Fruit fly (Drosophila melanogaster): Measurements from ENCODE around the gene Sfp33A4.

The Sfp33A4 gene

DNA sequence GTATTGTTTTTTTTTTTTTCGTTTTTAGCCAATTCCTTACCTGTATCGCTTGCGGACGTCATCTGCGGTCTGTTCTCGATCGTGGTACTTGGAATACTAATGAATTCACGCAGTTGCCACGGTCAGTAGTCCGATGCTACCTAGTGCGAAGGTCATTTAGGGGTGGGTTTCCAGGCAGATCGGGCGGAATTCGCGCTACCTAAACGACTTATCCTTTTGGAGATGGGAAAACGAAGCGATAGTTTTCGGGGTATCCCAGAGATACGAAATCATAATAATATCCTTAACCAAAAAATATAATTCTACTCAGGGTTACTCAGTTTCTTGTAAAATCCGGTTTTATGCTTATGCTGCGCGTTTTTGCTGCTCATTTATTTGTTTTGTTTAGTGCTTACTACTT, 43.1 kb upstream of the Sfp33A4 start, which contains the start of gene CG14937:
Gene CG14937, minus strand, starts transcription at position 101 of the 400 bp plus-strand sequence.
- TF ChIP-seq CG9705 (GFP tag; optimal IDR thresholded peaks at IDR 0.05) = no peak
- no peak for TF ChIP-seq Hr78 (GFP tag; optimal IDR thresholded peaks at IDR 0.05)
- TF ChIP-seq foxo (GFP tag; optimal IDR thresholded peaks at IDR 0.05) = no peak
- TF ChIP-seq Rel (GFP tag; optimal IDR thresholded peaks at IDR 0.05) = no peak
- no peak for TF ChIP-seq Rel (tag; optimal IDR thresholded peaks at IDR 0.05)
- TF ChIP-seq sage (GFP tag; optimal IDR thresholded peaks at IDR 0.05) = no peak
- no peak for TF ChIP-seq brk (GFP tag; optimal IDR thresholded peaks at IDR 0.05)

dm6 chr2L:11797127-11797526, 39.9 kb upstream of the Sfp33A4 start:
- TF ChIP-seq Dfd (GFP tag; optimal IDR thresholded peaks at IDR 0.05) (peak; percentile 95), usp (GFP tag; optimal IDR thresholded peaks at IDR 0.05) (no peak), sv (GFP tag; optimal IDR thresholded peaks at IDR 0.05) (no peak), Jra (GFP tag; optimal IDR thresholded peaks at IDR 0.05) (no peak), Vsx2 (GFP tag; optimal IDR thresholded peaks at IDR 0.05; ENCODE audit: partially characterized antibody) (no peak)

DNA sequence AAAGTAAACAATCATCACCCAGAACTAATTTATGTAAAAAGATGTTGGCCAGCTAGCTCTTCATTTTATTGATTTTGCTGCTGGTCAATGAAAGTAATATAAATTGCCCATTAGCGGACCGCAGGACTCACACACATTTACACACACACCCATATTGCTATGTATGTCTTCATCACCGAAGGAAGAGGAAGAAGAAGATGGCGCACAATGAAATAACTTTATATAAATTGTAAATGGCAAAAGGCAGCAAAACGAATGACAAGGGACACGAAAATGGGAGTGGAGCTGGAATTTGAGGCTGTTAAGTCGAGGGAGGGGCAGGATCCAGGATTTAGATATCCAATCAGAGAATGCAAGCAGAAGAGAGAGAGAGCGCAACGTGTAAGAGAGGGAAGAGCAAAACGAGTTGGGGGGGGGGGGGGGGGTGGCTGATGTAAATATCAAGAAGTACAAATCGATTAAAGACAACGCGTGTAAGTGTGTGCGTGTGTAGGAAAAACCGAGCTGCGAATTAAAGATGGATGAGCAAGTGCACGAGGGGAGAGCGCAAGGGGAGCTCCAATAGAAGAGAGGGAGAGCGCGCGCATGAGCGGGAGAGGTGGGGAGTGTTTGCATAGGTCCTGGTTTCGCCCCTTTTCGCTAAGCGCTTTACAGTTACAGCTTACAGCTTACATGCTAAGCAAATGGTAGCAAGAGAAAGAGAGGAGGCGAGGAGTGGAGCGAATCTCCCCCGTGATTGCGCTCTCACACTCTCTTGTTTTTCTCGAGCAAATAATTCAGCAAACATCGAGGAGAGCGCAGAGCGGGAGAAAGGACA, 32.6 kb upstream of the Sfp33A4 start:
- TF ChIP-seq sv (GFP tag; optimal IDR thresholded peaks at IDR 0.05) (no peak), woc (GFP tag; optimal IDR thresholded peaks at IDR 0.05) (no peak), rgr (GFP tag; optimal IDR thresholded peaks at IDR 0.05) (no peak), Dfd (GFP tag; optimal IDR thresholded peaks at IDR 0.05) (peak; percentile 16), psq (GFP tag; optimal IDR thresholded peaks at IDR 0.05) (peak; percentile 70), pan (optimal IDR thresholded peaks at IDR 0.05) (no peak), dmrt93B (GFP tag; optimal IDR thresholded peaks at IDR 0.05) (no peak), Dif (GFP tag; optimal IDR thresholded peaks at IDR 0.05; ENCODE audit: partially characterized antibody) (no peak), GATAd (GFP tag; optimal IDR thresholded peaks at IDR 0.05) (no peak)

DNA sequence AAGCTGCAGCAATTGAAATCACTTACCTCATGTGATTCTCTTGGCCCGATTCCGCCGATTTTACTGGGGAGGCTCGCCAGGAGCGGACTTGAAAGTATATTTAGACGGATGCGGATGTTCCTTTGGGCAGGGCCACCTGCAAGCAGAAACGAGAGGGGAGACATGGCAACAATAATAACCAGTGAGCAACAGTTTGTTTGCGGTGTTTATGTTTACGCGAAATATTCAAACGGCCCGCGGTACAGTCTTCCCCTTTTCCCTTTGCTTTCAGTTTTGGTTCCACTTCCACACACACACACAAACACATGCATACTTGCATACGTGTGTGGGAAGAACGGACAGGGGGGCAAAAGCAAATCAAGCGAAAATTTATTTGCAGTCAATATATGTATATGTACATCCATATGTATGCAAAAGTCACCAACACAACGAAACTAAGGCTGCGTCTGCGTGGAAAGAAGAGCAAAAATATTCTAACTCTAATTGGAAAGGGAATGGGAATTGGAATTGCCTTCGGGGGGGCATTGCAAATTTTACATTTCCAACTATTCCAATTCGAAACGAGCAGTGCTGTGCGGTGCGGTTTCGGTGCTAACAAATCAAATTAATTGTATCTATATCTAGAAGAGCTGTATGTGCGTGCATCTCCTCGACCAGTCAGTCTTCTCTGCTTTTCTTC, 30.9 kb upstream of the Sfp33A4 start:
- no peak for TF ChIP-seq Myc (optimal IDR thresholded peaks at IDR 0.05)
- no peak for TF ChIP-seq CG32264 (GFP tag; optimal IDR thresholded peaks at IDR 0.05)
- TF ChIP-seq rgr (GFP tag; optimal IDR thresholded peaks at IDR 0.05) = peak; percentile 18
- peak; percentile 1 for TF ChIP-seq Sp1 (GFP tag; optimal IDR thresholded peaks at IDR 0.05)
- no peak for TF ChIP-seq lola (GFP tag; optimal IDR thresholded peaks at IDR 0.05)
- no peak for TF ChIP-seq br (GFP tag; optimal IDR thresholded peaks at IDR 0.05)
- no peak for TF ChIP-seq brk (GFP tag; optimal IDR thresholded peaks at IDR 0.05)
- TF ChIP-seq Abd-B (GFP tag; optimal IDR thresholded peaks at IDR 0.05) = no peak
- TF ChIP-seq tai (GFP tag; optimal IDR thresholded peaks at IDR 0.05) = no peak
- no peak for TF ChIP-seq Rel (GFP tag; optimal IDR thresholded peaks at IDR 0.05)
- peak; percentile 42 for TF ChIP-seq Rel (tag; optimal IDR thresholded peaks at IDR 0.05)
- peak; percentile 33 for TF ChIP-seq HLH106 (tag; optimal IDR thresholded peaks at IDR 0.05)
- TF ChIP-seq dmrt93B (GFP tag; optimal IDR thresholded peaks at IDR 0.05) = no peak
- TF ChIP-seq N (GFP tag; optimal IDR thresholded peaks at IDR 0.05) = peak; percentile 27
- TF ChIP-seq usp (GFP tag; optimal IDR thresholded peaks at IDR 0.05) = no peak
- no peak for TF ChIP-seq Dfd (GFP tag; optimal IDR thresholded peaks at IDR 0.05)
- TF ChIP-seq Hr83 (GFP tag; optimal IDR thresholded peaks at IDR 0.05; ENCODE audit: poor library complexity, severe bottlenecking) = peak; percentile 30
- no peak for TF ChIP-seq Jra (GFP tag; optimal IDR thresholded peaks at IDR 0.05)
- TF ChIP-seq sage (GFP tag; optimal IDR thresholded peaks at IDR 0.05) = no peak
- TF ChIP-seq Dif (GFP tag; optimal IDR thresholded peaks at IDR 0.05; ENCODE audit: partially characterized antibody) = no peak
- TF ChIP-seq dl (GFP tag; optimal IDR thresholded peaks at IDR 0.05; ENCODE audit: insufficient read depth in 1 of 2, partially characterized antibody in 2 of 2) = no peak
- TF ChIP-seq Vsx2 (GFP tag; optimal IDR thresholded peaks at IDR 0.05; ENCODE audit: partially characterized antibody) = no peak
- TF ChIP-seq dsf (GFP tag; optimal IDR thresholded peaks at IDR 0.05; ENCODE audit: borderline replicate concordance) = no peak
- TF ChIP-seq h (GFP tag; optimal IDR thresholded peaks at IDR 0.05) = no peak
- TF ChIP-seq ey (GFP tag; optimal IDR thresholded peaks at IDR 0.05) = no peak
- no peak for TF ChIP-seq Hnf4 (GFP tag; optimal IDR thresholded peaks at IDR 0.05)
- peak; percentile 1 for TF ChIP-seq woc (GFP tag; optimal IDR thresholded peaks at IDR 0.05)
- no peak for TF ChIP-seq pan (optimal IDR thresholded peaks at IDR 0.05)
- no peak for TF ChIP-seq CG9705 (GFP tag; optimal IDR thresholded peaks at IDR 0.05)
- no peak for TF ChIP-seq jim (GFP tag; optimal IDR thresholded peaks at IDR 0.05)
- TF ChIP-seq sv (GFP tag; optimal IDR thresholded peaks at IDR 0.05) = no peak
- no peak for TF ChIP-seq Mio (GFP tag; optimal IDR thresholded peaks at IDR 0.05)
- TF ChIP-seq fru (GFP tag; optimal IDR thresholded peaks at IDR 0.05) = no peak
- peak in 1 of 2 experiments; percentile 9 for TF ChIP-seq foxo (GFP tag; optimal IDR thresholded peaks at IDR 0.05)
- TF ChIP-seq Hr78 (GFP tag; optimal IDR thresholded peaks at IDR 0.05) = no peak
- peak; percentile 1 for TF ChIP-seq OdsH (GFP tag; optimal IDR thresholded peaks at IDR 0.05)
- TF ChIP-seq psq (GFP tag; optimal IDR thresholded peaks at IDR 0.05) = no peak
- TF ChIP-seq CrebA (GFP tag; optimal IDR thresholded peaks at IDR 0.05; ENCODE audit: borderline replicate concordance) = no peak
- TF ChIP-seq GATAd (GFP tag; optimal IDR thresholded peaks at IDR 0.05) = no peak

All from whole organism, wandering third instar larva.